Worm (Caenorhabditis elegans): Measurements from ENCODE around the gene elli-1.

DNA sequence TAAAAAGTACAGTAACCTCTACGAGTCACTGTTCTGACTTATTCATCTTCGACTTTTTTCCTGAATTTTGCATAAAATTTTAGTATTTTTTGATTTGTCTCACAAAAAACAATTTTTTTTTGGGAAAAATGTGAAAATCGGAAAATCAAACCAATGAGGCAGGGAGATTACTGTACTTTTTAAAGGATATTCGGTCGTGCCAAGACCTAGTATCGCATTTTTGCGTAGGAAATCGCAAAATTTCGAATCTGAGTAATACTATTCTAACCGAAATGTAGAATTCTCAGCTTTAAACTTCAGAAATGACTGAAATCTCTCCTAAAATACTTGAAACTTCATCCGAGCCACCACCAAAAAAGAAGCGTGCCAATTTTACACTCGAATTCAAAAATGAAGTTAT lies 16.8 kb downstream of the elli-1 start, which contains the start of gene F21D5.4:
- TF ChIP-seq ama-1 (optimal IDR thresholded peaks at IDR 0.05), result no peak
- no peak for TF ChIP-seq ZK546.5 (tag; optimal IDR thresholded peaks at IDR 0.05)

Data from whole organism, L2 larva.